Fruit fly (Drosophila melanogaster): ENCODE measurements around the gene Bin1.

Bin1 gene

dm6 chr3R:16235215-16235937 is 46.0 kb upstream of the Bin1 start (continued):
- TF ChIP-seq disco-r (GFP tag; optimal IDR thresholded peaks at IDR 0.05): peak; percentile 36
- peak; percentile 26 for TF ChIP-seq CG7987 (GFP tag; optimal IDR thresholded peaks at IDR 0.05)
- peak; percentile 75 for TF ChIP-seq Ets65A (GFP tag)
- no peak for TF ChIP-seq pho (GFP tag; optimal IDR thresholded peaks at IDR 0.05)
- no peak for TF ChIP-seq Neu2 (GFP tag; optimal IDR thresholded peaks at IDR 0.05; ENCODE audit: borderline replicate concordance)
- TF ChIP-seq CG6254 (GFP tag; optimal IDR thresholded peaks at IDR 0.05): no peak
- TF ChIP-seq usp (GFP tag; optimal IDR thresholded peaks at IDR 0.05): no peak
- no peak for TF ChIP-seq CG7556 (GFP tag; optimal IDR thresholded peaks at IDR 0.05)
- peak; percentile 9 to 34 for TF ChIP-seq Pdp1 (GFP tag; optimal IDR thresholded peaks at IDR 0.05)
- no peak for TF ChIP-seq eyg (GFP tag; optimal IDR thresholded peaks at IDR 0.05)
- TF ChIP-seq sisA (GFP tag; IDR thresholded peaks at IDR 0.05): no peak
- no peak for TF ChIP-seq slou (GFP tag; optimal IDR thresholded peaks at IDR 0.05)
- no peak for TF ChIP-seq Fer2 (tag; optimal IDR thresholded peaks at IDR 0.05)
- peak; percentile 83 for TF ChIP-seq sd (tag; optimal IDR thresholded peaks at IDR 0.05)
- TF ChIP-seq CG5953 (GFP tag; IDR thresholded peaks at IDR 0.05): no peak
- TF ChIP-seq CG13624 (GFP tag; optimal IDR thresholded peaks at IDR 0.05): peak; percentile 61
- no peak for TF ChIP-seq YL-1 (GFP tag; optimal IDR thresholded peaks at IDR 0.05)
- TF ChIP-seq Ptx1 (GFP tag; IDR thresholded peaks at IDR 0.05): no peak
- no peak for TF ChIP-seq ro (GFP tag; IDR thresholded peaks at IDR 0.05)
- TF ChIP-seq bowl (GFP tag; IDR thresholded peaks at IDR 0.05): no peak
- TF ChIP-seq CG31441 (GFP tag; IDR thresholded peaks at IDR 0.05): no peak
- no peak for TF ChIP-seq CG11504 (tag; optimal IDR thresholded peaks at IDR 0.05)
- TF ChIP-seq CG13123 (GFP tag; optimal IDR thresholded peaks at IDR 0.05): no peak
- TF ChIP-seq CG17568 (GFP tag; optimal IDR thresholded peaks at IDR 0.05): no peak
- TF ChIP-seq Side (GFP tag; optimal IDR thresholded peaks at IDR 0.05): peak; percentile 40
- TF ChIP-seq CG3726 (GFP tag; IDR thresholded peaks at IDR 0.05): no peak
- TF ChIP-seq CG18599 (GFP tag; optimal IDR thresholded peaks at IDR 0.05): peak; percentile 32
- TF ChIP-seq CG12104 (GFP tag; optimal IDR thresholded peaks at IDR 0.05): no peak
- TF ChIP-seq scrt (GFP tag; optimal IDR thresholded peaks at IDR 0.05): no peak
- TF ChIP-seq zf30C (GFP tag; optimal IDR thresholded peaks at IDR 0.05): peak; percentile 2
- TF ChIP-seq nerfin-2 (GFP tag; IDR thresholded peaks at IDR 0.05; ENCODE audit: partially characterized antibody): no peak
- no peak for TF ChIP-seq CG2120 (GFP tag; optimal IDR thresholded peaks at IDR 0.05)
- TF ChIP-seq CG14667 (GFP tag; IDR thresholded peaks at IDR 0.05): no peak
- peak; percentile 47 for TF ChIP-seq NC2α (GFP tag; optimal IDR thresholded peaks at IDR 0.05)
- no peak for TF ChIP-seq CG4360 (GFP tag; IDR thresholded peaks at IDR 0.05)
- TF ChIP-seq ranshi (GFP tag; IDR thresholded peaks at IDR 0.05): no peak
- no peak for TF ChIP-seq Mad (GFP tag; optimal IDR thresholded peaks at IDR 0.05)
- no peak for TF ChIP-seq eve (GFP tag; optimal IDR thresholded peaks at IDR 0.05)
- TF ChIP-seq Trl (optimal IDR thresholded peaks at IDR 0.05): peak; percentile 48 to 77
- TF ChIP-seq Trl (GFP tag; optimal IDR thresholded peaks at IDR 0.05): no peak
- no peak for TF ChIP-seq Meics (GFP tag; optimal IDR thresholded peaks at IDR 0.05)
- TF ChIP-seq CG10321 (GFP tag; IDR thresholded peaks at IDR 0.05): no peak
- TF ChIP-seq CG34376 (GFP tag; optimal IDR thresholded peaks at IDR 0.05): peak; percentile 87
- peak; percentile 35 for TF ChIP-seq schlank (tag; optimal IDR thresholded peaks at IDR 0.05)
- TF ChIP-seq CG15696 (tag; optimal IDR thresholded peaks at IDR 0.05): no peak
- TF ChIP-seq Drgx (GFP tag; IDR thresholded peaks at IDR 0.05): no peak
- no peak for TF ChIP-seq h (optimal IDR thresholded peaks at IDR 0.05)
- TF ChIP-seq Hr78 (GFP tag; optimal IDR thresholded peaks at IDR 0.05): no peak
- no peak for TF ChIP-seq Bteb2 (GFP tag; optimal IDR thresholded peaks at IDR 0.05)
- TF ChIP-seq CG11456 (GFP tag; IDR thresholded peaks at IDR 0.05): no peak
- no peak for TF ChIP-seq tll (GFP tag; optimal IDR thresholded peaks at IDR 0.05)
